Fruit fly (Drosophila melanogaster): ENCODE results near the gene mbc.

The mbc gene

DNA sequence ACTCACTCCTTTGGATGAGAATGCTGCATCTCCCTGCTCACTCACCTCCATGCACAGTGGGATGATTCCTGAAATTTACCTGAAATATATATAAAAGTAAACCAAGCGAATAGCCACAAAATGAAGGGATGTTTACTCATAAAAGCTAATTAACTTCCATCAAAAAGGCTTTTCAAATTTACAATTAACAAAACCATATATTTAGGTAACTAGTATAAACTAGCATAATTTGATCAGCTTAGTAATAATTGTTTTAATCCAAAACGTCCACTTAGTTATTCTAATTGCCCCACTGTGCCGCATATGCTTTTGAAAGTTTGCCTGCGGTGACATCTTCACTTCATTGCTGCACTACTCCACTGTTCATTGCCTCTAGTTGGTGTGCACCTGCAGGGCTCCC is 2.4 kb downstream of the mbc start:
- TF ChIP-seq Dll (optimal IDR thresholded peaks at IDR 0.05) (no peak), CG8478 (optimal IDR thresholded peaks at IDR 0.05) (no peak), EcR (GFP tag; optimal IDR thresholded peaks at IDR 0.05) (no peak), usp (GFP tag; optimal IDR thresholded peaks at IDR 0.05) (no peak), pan (optimal IDR thresholded peaks at IDR 0.05) (no peak), psq (optimal IDR thresholded peaks at IDR 0.05) (no peak)

DNA sequence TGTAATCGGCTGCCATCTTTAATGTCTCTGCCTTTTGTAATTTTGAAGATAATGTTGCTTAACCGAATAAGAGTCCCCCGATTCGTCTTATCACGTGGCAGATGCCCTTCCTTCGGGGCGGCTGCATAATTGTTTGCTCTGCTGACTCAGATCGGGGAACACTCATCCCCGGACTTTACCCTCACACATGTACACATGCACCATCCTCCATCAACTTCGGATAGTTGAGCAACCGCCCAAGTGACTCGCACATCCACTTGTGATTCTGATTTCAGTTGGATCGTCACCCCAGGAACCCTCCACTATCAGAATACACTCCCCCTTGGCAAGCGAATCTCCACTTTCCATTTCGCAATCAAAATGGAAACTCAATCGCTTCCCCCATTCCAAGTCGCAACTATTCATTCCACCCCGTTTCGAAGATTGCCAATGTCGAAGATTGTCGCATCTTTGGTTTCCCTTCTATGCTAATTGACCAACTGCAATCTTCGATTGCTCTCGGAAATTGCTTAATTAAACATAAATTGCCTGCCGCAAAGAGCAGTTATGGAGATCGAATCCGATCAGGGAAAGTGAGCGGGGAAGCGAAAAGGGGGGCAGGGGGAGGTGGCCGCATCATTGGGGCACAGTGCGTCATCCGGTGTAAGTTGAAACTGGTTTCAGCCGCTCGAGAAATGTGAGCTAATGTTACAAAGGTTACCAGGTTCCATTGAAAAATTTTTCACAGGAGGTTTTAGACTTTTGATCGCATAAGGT is 3.5 kb downstream of the mbc start:
- TF ChIP-seq usp (GFP tag; optimal IDR thresholded peaks at IDR 0.05): no peak
- no peak for TF ChIP-seq EcR (GFP tag; optimal IDR thresholded peaks at IDR 0.05)
- no peak for TF ChIP-seq psq (optimal IDR thresholded peaks at IDR 0.05)
- TF ChIP-seq pan (optimal IDR thresholded peaks at IDR 0.05): no peak
- TF ChIP-seq Dll (optimal IDR thresholded peaks at IDR 0.05): no peak
- TF ChIP-seq CG8478 (optimal IDR thresholded peaks at IDR 0.05): no peak

DNA sequence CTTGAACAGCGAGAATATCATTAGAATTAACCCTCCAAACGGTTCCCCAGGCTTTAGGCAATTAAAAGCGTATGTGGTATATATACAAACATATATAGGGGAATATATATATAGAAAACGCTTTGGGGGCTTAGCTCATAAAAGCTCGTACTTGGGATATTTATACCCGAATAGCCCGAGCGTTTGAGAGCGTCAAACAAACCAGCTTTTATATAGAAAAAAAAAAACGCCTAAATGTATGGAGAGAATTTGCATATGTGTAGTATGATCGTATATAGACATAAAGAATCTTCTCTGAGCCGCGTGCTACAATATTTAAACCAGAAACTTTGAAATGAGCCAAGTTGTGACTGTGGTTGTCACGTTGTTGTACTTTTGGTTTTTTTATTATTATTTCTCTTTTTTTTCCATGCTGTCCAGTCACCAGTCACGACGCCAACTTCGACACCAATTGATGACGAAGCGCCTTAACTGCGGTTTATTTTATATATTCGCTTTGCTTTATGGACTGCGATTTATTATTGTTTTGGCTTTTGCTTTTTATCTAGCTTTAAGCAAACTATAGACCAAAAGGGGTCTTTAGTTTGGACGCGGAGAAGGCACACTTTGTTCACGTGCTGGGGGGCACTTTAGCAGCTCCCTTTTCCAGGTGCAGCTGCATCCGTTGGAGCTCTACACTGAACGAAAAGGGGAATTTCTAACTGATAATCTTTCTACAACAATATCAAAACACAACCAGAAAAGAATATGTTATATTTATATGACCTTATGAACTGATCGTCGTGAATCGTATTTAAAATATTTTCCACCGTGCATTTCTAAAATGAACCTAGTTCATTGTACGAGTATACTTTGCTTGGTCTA is 5.4 kb downstream of the mbc start:
- TF ChIP-seq EcR (GFP tag; optimal IDR thresholded peaks at IDR 0.05) (no peak), pan (optimal IDR thresholded peaks at IDR 0.05) (no peak), usp (GFP tag; optimal IDR thresholded peaks at IDR 0.05) (no peak), psq (optimal IDR thresholded peaks at IDR 0.05) (no peak), Dll (optimal IDR thresholded peaks at IDR 0.05) (no peak), CG8478 (optimal IDR thresholded peaks at IDR 0.05) (no peak)

DNA sequence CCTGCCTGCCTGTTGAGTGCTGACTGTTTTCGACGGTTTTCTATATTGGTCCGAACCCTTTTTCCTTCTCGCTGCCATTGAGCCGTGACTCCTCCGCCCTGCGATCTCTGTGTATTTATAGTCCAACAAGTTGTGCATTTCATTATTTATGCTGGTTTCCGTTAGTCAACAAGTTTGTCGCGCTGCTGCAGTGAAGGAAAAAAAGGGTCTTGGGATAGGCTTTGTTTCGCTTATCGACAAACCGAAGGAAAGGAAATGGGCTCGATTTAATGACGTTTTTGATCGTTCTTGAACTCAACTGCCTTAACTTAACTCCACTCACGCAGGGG is 6.0 kb downstream of the mbc start:
- TF ChIP-seq usp (GFP tag; optimal IDR thresholded peaks at IDR 0.05) (no peak), EcR (GFP tag; optimal IDR thresholded peaks at IDR 0.05) (no peak), psq (optimal IDR thresholded peaks at IDR 0.05) (no peak), Dll (optimal IDR thresholded peaks at IDR 0.05) (no peak), pan (optimal IDR thresholded peaks at IDR 0.05) (no peak), CG8478 (optimal IDR thresholded peaks at IDR 0.05) (no peak)

DNA sequence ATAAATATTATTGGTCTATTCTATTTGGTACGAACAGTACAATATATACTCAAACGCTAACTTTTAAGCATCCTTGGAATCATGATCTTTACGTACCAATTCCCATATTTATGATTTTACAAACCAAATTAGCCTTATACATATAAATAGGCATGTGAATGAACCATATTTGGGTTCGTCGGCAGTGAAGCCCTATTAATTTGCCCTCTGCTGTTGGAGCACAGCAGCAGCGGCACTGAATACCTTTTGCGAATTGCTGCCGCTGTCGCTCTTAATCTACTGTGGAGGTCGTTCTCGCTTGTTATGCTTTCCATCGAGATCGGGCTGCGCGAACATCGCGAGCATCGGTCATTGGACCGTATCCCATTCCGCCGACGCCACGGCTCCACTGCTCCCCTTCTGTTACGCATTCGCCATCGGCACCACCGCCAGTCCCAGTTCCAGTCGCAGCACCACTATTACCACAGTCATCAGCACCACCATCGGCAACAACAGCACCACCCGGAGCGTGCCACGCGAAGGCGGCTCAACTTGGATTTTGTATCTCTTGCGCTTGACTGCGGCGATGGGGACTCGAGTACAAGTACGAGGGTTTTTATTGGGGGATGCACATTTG is 6.9 kb downstream of the mbc start:
- TF ChIP-seq EcR (GFP tag; optimal IDR thresholded peaks at IDR 0.05) (peak in 1 of 2 experiments; percentile 70), usp (GFP tag; optimal IDR thresholded peaks at IDR 0.05) (no peak), pan (optimal IDR thresholded peaks at IDR 0.05) (no peak), psq (optimal IDR thresholded peaks at IDR 0.05) (no peak), Dll (optimal IDR thresholded peaks at IDR 0.05) (no peak), CG8478 (optimal IDR thresholded peaks at IDR 0.05) (no peak)

DNA sequence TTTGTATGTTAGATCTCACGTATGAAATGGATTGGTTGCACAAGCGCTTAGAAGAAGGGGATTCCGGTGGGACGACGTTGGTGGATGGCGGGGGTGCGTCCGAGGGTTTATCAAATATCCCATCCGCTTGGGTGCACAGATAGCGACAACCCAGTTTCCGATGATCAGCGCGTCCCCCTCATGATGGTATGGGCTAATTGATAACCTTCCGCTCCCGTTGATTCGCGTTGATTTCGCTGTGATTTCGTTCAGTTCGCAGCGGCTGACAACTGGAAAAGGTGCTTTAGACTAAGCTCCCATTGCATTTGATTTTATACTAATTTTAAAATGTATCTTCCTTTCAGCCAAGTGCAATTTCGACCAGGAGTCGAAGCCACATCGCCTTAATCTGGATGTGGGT is 8.0 kb downstream of the mbc start:
- no peak for TF ChIP-seq EcR (GFP tag; optimal IDR thresholded peaks at IDR 0.05)
- TF ChIP-seq usp (GFP tag; optimal IDR thresholded peaks at IDR 0.05): no peak
- no peak for TF ChIP-seq CG8478 (optimal IDR thresholded peaks at IDR 0.05)
- TF ChIP-seq Dll (optimal IDR thresholded peaks at IDR 0.05): no peak
- no peak for TF ChIP-seq pan (optimal IDR thresholded peaks at IDR 0.05)
- no peak for TF ChIP-seq psq (optimal IDR thresholded peaks at IDR 0.05)

DNA sequence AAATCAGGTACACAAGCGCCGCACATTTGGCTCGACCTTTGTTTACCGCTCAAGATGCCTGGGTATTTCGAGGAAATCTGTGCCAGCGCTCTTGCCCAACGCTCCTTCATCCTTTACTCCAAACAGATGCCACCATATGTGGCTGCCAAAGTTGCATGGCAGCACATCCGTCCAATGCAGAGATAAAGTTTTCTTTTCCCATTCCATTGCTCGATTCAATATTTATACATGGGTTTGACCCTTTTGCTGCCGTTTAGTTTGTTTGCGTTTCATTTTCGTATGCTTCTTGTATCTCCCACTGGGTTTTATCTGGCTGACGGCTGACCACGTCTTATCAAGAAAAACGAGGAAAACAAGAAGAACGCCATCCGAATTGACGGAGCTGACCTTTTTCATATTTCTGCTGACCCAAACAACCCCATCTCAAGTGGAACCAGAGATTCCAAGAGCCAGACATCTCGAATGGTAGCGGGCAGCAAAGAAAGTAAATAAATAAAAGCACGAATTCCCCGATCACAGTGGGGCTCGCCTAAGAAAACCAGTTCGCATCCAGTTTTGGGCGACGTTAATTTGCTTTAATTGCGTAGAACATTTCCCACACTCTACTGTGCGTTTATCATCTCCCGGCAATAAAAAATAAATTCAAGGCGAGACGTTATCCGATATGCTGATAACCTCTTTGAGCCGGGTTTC is 9.1 kb downstream of the mbc start:
- TF ChIP-seq psq (optimal IDR thresholded peaks at IDR 0.05) (no peak), pan (optimal IDR thresholded peaks at IDR 0.05) (no peak), usp (GFP tag; optimal IDR thresholded peaks at IDR 0.05) (no peak), EcR (GFP tag; optimal IDR thresholded peaks at IDR 0.05) (no peak), CG8478 (optimal IDR thresholded peaks at IDR 0.05) (no peak), Dll (optimal IDR thresholded peaks at IDR 0.05) (no peak)

DNA sequence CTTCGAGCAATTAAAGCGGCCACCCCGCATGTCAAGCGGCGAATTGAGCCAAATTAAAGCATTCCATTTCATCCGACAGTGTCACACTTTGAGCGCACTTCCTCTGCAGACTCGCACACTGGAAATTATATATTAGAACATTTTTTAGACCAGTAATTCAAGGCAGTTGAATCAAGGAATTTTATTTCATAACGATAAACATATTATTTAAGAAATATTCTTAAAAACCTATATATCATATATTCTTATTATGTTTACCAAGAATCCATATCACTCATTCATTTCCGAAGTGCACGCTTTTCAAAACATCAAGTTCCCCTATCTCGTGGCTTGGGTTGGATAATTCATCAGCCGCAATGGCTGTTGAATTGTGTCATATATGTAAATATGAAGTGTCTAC is 9.9 kb downstream of the mbc start:
- TF ChIP-seq pan (optimal IDR thresholded peaks at IDR 0.05) (peak; percentile 6), Dll (optimal IDR thresholded peaks at IDR 0.05) (no peak), psq (optimal IDR thresholded peaks at IDR 0.05) (no peak), EcR (GFP tag; optimal IDR thresholded peaks at IDR 0.05) (no peak)

DNA sequence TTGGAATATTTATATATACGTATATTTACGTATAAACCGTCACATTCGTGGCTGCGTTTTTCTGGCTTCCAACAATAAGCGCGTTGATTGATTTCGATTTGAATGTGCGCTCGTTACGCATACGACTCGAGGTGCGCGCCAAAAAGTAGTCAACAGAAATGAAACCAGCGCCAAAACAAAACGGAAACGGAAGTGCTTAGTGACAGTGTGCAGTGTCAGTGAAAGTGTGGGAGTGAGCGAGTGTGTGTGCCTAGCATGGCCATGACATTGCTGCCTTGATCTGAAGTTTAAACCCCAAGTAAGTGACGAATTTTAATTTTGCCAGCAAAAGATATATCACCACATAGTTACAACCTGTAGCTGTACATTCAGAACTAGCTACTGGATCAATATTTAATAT is 22.1 kb downstream of the mbc start, which contains the start of gene CG34355:
CG34355 (plus strand) TSS at position 192 of the 400 bp plus-strand sequence.
- TF ChIP-seq EcR (GFP tag; optimal IDR thresholded peaks at IDR 0.05) (no peak), pan (optimal IDR thresholded peaks at IDR 0.05) (no peak), CG8478 (optimal IDR thresholded peaks at IDR 0.05) (no peak), psq (optimal IDR thresholded peaks at IDR 0.05) (no peak), Dll (optimal IDR thresholded peaks at IDR 0.05) (no peak)

DNA sequence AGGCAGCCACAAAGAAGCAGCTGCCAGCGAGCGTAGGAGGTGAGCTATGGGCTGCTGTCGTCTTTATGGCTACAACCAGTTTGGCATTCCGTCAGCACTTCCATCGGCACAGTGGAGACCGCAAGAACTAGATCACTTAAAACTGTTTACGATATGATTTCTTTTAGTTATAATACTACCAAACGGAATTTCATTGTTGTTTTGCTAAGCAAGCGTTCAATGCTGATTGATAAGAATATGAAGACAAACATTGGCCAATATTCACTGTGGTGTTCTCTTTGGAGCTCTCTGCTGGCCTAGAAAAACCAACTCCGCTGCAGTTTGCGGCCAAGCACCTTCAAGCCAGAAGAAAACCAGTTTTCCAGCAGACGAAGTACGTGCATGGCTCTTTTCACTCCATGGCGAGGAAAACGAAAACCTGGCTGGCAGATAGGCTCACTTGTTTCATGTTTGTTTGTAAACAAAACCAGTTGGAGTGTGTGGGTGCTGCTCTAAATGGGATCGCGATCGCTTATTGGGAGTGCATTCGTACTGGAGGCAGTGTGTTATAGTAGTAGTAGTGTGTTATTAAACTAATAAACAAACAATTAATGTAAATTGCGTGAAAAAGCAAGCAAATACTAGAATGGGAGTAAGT is 36.1 kb downstream of the mbc start:
- no peak for TF ChIP-seq CG8478 (optimal IDR thresholded peaks at IDR 0.05)
- TF ChIP-seq psq (optimal IDR thresholded peaks at IDR 0.05): no peak
- no peak for TF ChIP-seq Dll (optimal IDR thresholded peaks at IDR 0.05)
- no peak for TF ChIP-seq usp (GFP tag; optimal IDR thresholded peaks at IDR 0.05)
- TF ChIP-seq EcR (GFP tag; optimal IDR thresholded peaks at IDR 0.05): no peak
- no peak for TF ChIP-seq pan (optimal IDR thresholded peaks at IDR 0.05)

DNA sequence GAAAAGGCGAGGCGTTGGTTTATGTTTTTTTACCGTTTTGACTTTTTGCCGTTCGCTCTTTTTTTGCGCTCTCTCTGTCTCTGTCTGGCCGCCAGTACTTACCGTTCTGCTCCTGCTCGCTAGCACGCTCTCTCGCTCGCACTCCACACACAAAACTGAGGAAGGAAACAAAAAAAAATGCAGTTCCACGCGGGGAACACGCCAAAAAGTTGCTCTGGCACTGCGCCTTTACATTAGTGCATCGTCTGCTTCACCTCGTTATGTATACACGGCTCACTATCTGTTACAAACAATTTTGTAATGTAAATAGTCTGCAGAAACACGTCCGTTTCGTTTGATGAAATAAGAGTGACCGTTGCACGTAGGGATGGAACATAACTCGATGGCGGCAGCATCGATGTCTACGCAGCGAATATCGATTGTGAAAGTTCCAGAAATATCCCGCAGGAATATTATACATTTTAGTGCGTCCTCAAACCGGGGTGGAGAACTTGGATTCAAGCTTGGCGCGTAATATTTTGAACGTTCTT is 37.4 kb downstream of the mbc start, which contains the start of the genes CG33111 and eIF4G2:
CG33111 (minus strand) TSS at position 359 of the 530 bp plus-strand sequence.
eIF4G2 (minus strand) TSS at position 359 of the 530 bp plus-strand sequence.
- TF ChIP-seq EcR (GFP tag; optimal IDR thresholded peaks at IDR 0.05) (no peak), CG8478 (optimal IDR thresholded peaks at IDR 0.05) (peak; percentile 86)
